Fruit fly (Drosophila melanogaster): ENCODE results near the gene CG32119.
A peak's percentile ranks its signal among the peaks of the same experiment; 100 is the strongest.

Gene CG32119

dm6 chr3L:13236646-13237045 lies 11.9 kb downstream of the CG32119 start (continued):
- TF ChIP-seq CG15073 (GFP tag; optimal IDR thresholded peaks at IDR 0.05) (no peak), p53 (GFP tag; optimal IDR thresholded peaks at IDR 0.05) (no peak), Tbp (GFP tag; optimal IDR thresholded peaks at IDR 0.05) (no peak), Max (GFP tag; optimal IDR thresholded peaks at IDR 0.05) (no peak), CG7271 (tag; optimal IDR thresholded peaks at IDR 0.05) (no peak), bigmax (GFP tag; optimal IDR thresholded peaks at IDR 0.05) (no peak), CG12219 (GFP tag; optimal IDR thresholded peaks at IDR 0.05) (no peak), cad (GFP tag; optimal IDR thresholded peaks at IDR 0.05) (no peak), Lim3 (GFP tag; IDR thresholded peaks at IDR 0.05) (no peak), jing (GFP tag; optimal IDR thresholded peaks at IDR 0.05) (no peak), CG14710 (tag; optimal IDR thresholded peaks at IDR 0.05) (no peak), crol (GFP tag; IDR thresholded peaks at IDR 0.05) (peak; percentile 75), odd (GFP tag; optimal IDR thresholded peaks at IDR 0.05) (no peak), CG10565 (GFP tag; optimal IDR thresholded peaks at IDR 0.05) (no peak), ems (GFP tag; optimal IDR thresholded peaks at IDR 0.05) (no peak), ttk (GFP tag; IDR thresholded peaks at IDR 0.05) (no peak), gfzf (GFP tag; optimal IDR thresholded peaks at IDR 0.05) (no peak), dpn (GFP tag; optimal IDR thresholded peaks at IDR 0.05) (no peak), Hand (GFP tag; optimal IDR thresholded peaks at IDR 0.05) (no peak), CG17612 (GFP tag; IDR thresholded peaks at IDR 0.05) (0 out of 2 replicates have a peak, but pooled peaks have one; percentile 7), unpg (GFP tag; optimal IDR thresholded peaks at IDR 0.05) (peak; percentile 4), Dref (GFP tag; IDR thresholded peaks at IDR 0.05) (no peak), CG1024 (GFP tag; IDR thresholded peaks at IDR 0.05) (peak; percentile 51; the same call in 1 of the 2 replicates), ranshi (GFP tag; IDR thresholded peaks at IDR 0.05) (0 out of 2 replicates have a peak, but pooled peaks have one; percentile 12), esg (GFP tag; conservative IDR thresholded peaks at IDR 0.05) (no peak), Dip2 (GFP tag; IDR thresholded peaks at IDR 0.05) (no peak), zfh1 (GFP tag; IDR thresholded peaks at IDR 0.05) (0 out of 3 replicates have a peak, but pooled peaks have one; percentile 14), CG17912 (GFP tag; optimal IDR thresholded peaks at IDR 0.05) (no peak), CG7372 (GFP tag; IDR thresholded peaks at IDR 0.05) (no peak), Six4 (GFP tag; optimal IDR thresholded peaks at IDR 0.05) (no peak), CG6765 (GFP tag; optimal IDR thresholded peaks at IDR 0.05) (peak; percentile 36), GATAe (GFP tag; conservative IDR thresholded peaks at IDR 0.05) (no peak), twi (tag; optimal IDR thresholded peaks at IDR 0.05) (no peak), CG10209 (GFP tag; optimal IDR thresholded peaks at IDR 0.05) (peak; percentile 57), CG43689 (GFP tag; IDR thresholded peaks at IDR 0.05) (no peak), CG8281 (tag; optimal IDR thresholded peaks at IDR 0.05) (no peak), CG9437 (GFP tag; optimal IDR thresholded peaks at IDR 0.05) (no peak), stwl (tag; optimal IDR thresholded peaks at IDR 0.05) (no peak), CG14050 (GFP tag; IDR thresholded peaks at IDR 0.05) (0 out of 3 replicates have a peak, but pooled peaks have one; percentile 13), CG1647 (GFP tag; optimal IDR thresholded peaks at IDR 0.05) (no peak), Bteb2 (GFP tag; optimal IDR thresholded peaks at IDR 0.05) (peak; percentile 3), Rfx (GFP tag; IDR thresholded peaks at IDR 0.05) (peak; percentile 67), sc (optimal IDR thresholded peaks at IDR 0.05) (no peak), sc (GFP tag; optimal IDR thresholded peaks at IDR 0.05) (no peak), bcd (GFP tag; optimal IDR thresholded peaks at IDR 0.05) (peak; percentile 47), CG7928 (GFP tag; optimal IDR thresholded peaks at IDR 0.05) (peak; percentile 10), ham (GFP tag; IDR thresholded peaks at IDR 0.05) (no peak), aop (GFP tag; IDR thresholded peaks at IDR 0.05) (no peak), CG31365 (tag; optimal IDR thresholded peaks at IDR 0.05) (peak; percentile 22), CG6813 (GFP tag; optimal IDR thresholded peaks at IDR 0.05) (peak; percentile 30), CG1529 (GFP tag; optimal IDR thresholded peaks at IDR 0.05) (no peak), CG9797 (GFP tag; optimal IDR thresholded peaks at IDR 0.05) (no peak), Antp (GFP tag; optimal IDR thresholded peaks at IDR 0.05) (no peak)

Data from whole organism, embryonic.